Fruit fly (Drosophila melanogaster) whole organism, pupa: ENCODE results near the gene Gr64d.

Source experiments
- EcR ChIP-seq: fragments of 200-800 bp; sonication (Bioruptor generic); optimal IDR thresholded peaks from 3 replicates; lab custom pipeline; 2019; ENCODE audit warnings: missing biosample characterization, missing genetic modification characterization, mild to moderate bottlenecking, moderate library complexity, missing genetic modification reagents
- gl ChIP-seq: fragments of 200-800 bp; sonication (Bioruptor generic); optimal IDR thresholded peaks from 2 replicates; lab custom pipeline; 2018; ENCODE audit warnings: missing biosample characterization, mild to moderate bottlenecking, missing genetic modification characterization

DNA sequence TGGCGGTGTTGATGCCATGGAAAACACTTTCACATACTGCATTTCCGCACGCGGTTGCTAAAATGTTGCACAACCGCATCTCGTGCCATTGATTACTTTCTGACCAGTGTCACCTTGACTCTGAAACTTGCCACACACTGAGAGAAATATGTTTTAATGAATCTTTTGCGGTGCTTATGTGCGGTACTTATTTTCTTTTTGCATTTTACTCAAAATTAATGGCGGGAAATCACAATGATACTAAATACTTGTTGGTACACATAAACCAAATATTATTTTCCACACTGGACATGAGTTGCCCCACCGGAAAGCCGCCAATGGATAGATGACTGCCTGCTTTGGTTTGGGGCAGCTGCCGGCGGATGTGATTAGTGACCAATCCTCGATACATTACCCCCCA is 24.9 kb downstream of the Gr64d start:
- TF ChIP-seq gl: no peak
- no peak for TF ChIP-seq EcR
